Worm (Caenorhabditis elegans): ENCODE measurements around the gene nlp-57.

- TF ChIP-seq ama-1 (optimal IDR thresholded peaks at IDR 0.05) = no peak
- TF ChIP-seq pqm-1 (tag; optimal IDR thresholded peaks at IDR 0.05) = no peak
Observed at ce11 chrX:11365995-11366394, 49.1 kb downstream of the nlp-57 start.
